Worm (Caenorhabditis elegans) whole organism, young adult: Measurements from ENCODE around the gene crb-1.

Source experiments
- B0019.2 ChIP-seq: fragments of 200-800 bp; sonication (Bioruptor generic); conservative IDR thresholded peaks from 2 replicates; pipeline ENCODE4 v1.3.6; 2022; ENCODE audit warnings: missing genetic modification reagents, missing genetic modification characterization, missing compliant biosample characterization
- F10E7.11 ChIP-seq: sonication (generic microtip); optimal IDR thresholded peaks from 2 replicates; lab custom pipeline; 2017; ENCODE audit warnings: mild to moderate bottlenecking, missing genetic modification characterization, moderate library complexity, missing compliant biosample characterization
- F22D6.2 ChIP-seq: sonication (generic microtip); optimal IDR thresholded peaks from 2 replicates; lab custom pipeline; 2016; ENCODE audit warnings: mild to moderate bottlenecking, missing genetic modification characterization, missing compliant biosample characterization
- F23B12.7 ChIP-seq: sonication (generic microtip); optimal IDR thresholded peaks from 2 replicates; lab custom pipeline; 2017; ENCODE audit warnings: missing genetic modification characterization, mild to moderate bottlenecking, missing compliant biosample characterization, antibody characterized with exemption, moderate library complexity; ENCODE audit not compliant: insufficient read depth
- F55B11.4 ChIP-seq: sonication (generic microtip); optimal IDR thresholded peaks from 2 replicates; lab custom pipeline; 2016; ENCODE audit warnings: missing compliant biosample characterization, missing genetic modification characterization, borderline replicate concordance; ENCODE audit not compliant: insufficient read depth
- F57A8.1 ChIP-seq: fragments of 200-800 bp; sonication (Bioruptor generic); optimal IDR thresholded peaks from 2 replicates; lab custom pipeline; 2018; ENCODE audit warnings: mild to moderate bottlenecking, missing genetic modification characterization, moderate library complexity, missing compliant biosample characterization
- T07F8.4 ChIP-seq: sonication (generic microtip); optimal IDR thresholded peaks from 2 replicates; lab custom pipeline; 2016; ENCODE audit warnings: mild to moderate bottlenecking, missing genetic modification characterization, moderate library complexity, missing compliant biosample characterization
- T26A5.8 ChIP-seq: sonication (generic microtip); optimal IDR thresholded peaks from 2 replicates; lab custom pipeline; 2016; ENCODE audit warnings: missing genetic modification characterization, missing compliant biosample characterization
- Y56A3A.18 ChIP-seq: fragments of 200-800 bp; sonication (Bioruptor generic); IDR thresholded peaks from 2 replicates; pipeline ENCODE4 v1.3.6; 2022; ENCODE audit warnings: missing genetic modification reagents, missing genetic modification characterization, missing compliant biosample characterization
- Y67H2A.10 ChIP-seq: fragments of 200-800 bp; sonication (Bioruptor generic); conservative IDR thresholded peaks from 2 replicates; pipeline ENCODE4 v1.3.6; 2022; ENCODE audit warnings: missing genetic modification reagents, missing genetic modification characterization, missing compliant biosample characterization
- Y95B8A.8 ChIP-seq: fragments of 200-800 bp; sonication (Bioruptor generic); IDR thresholded peaks from 2 replicates; pipeline ENCODE4 v1.3.6; 2022; ENCODE audit warnings: missing genetic modification reagents, missing genetic modification characterization, missing compliant biosample characterization
- atf-7 ChIP-seq: sonication (generic microtip); optimal IDR thresholded peaks from 2 replicates; lab custom pipeline; 2017; ENCODE audit warnings: mild to moderate bottlenecking, missing genetic modification characterization, missing compliant biosample characterization
- athp-1 ChIP-seq: sonication (generic microtip); optimal IDR thresholded peaks from 2 replicates; lab custom pipeline; 2017; ENCODE audit warnings: mild to moderate bottlenecking, missing genetic modification characterization, missing compliant biosample characterization
- bed-2 ChIP-seq: fragments of 200-800 bp; sonication (Bioruptor generic); IDR thresholded peaks from 2 replicates; pipeline ENCODE4 v1.3.6; 2022; ENCODE audit warnings: missing genetic modification reagents, missing genetic modification characterization, missing compliant biosample characterization
- ceh-40 ChIP-seq: fragments of 200-800 bp; sonication (Bioruptor generic); IDR thresholded peaks from 2 replicates; pipeline ENCODE4 v1.3.6; 2022; ENCODE audit warnings: missing genetic modification characterization, missing compliant biosample characterization
- ceh-79 ChIP-seq: sonication (generic microtip); optimal IDR thresholded peaks from 2 replicates; lab custom pipeline; 2017; ENCODE audit warnings: mild to moderate bottlenecking, missing genetic modification characterization, missing compliant biosample characterization
- die-1 ChIP-seq: sonication (generic microtip); optimal IDR thresholded peaks from 2 replicates; lab custom pipeline; 2016; ENCODE audit warnings: missing genotype, mild to moderate bottlenecking, missing genetic modification characterization, missing compliant biosample characterization
- efl-1 ChIP-seq: fragments of 150-350 bp; optimal IDR thresholded peaks from 2 replicates; lab custom pipeline; 2014; ENCODE audit warnings: missing biosample characterization, missing genetic modification reagents, missing genetic modification characterization
- egl-44 ChIP-seq: fragments of 200-800 bp; sonication (Bioruptor generic); IDR thresholded peaks from 2 replicates; pipeline ENCODE4 v1.3.6; 2022; ENCODE audit warnings: missing genetic modification reagents, missing genetic modification characterization, missing compliant biosample characterization
- egrh-3 ChIP-seq: fragments of 200-800 bp; sonication (Bioruptor generic); IDR thresholded peaks from 2 replicates; pipeline ENCODE4 v1.3.6; 2022; ENCODE audit warnings: missing genetic modification reagents, missing genetic modification characterization, missing compliant biosample characterization
- hlh-26 ChIP-seq: fragments of 200-800 bp; sonication (Bioruptor generic); conservative IDR thresholded peaks from 2 replicates; pipeline ENCODE4 v1.3.6; 2022; ENCODE audit warnings: missing genetic modification reagents, missing genetic modification characterization, missing compliant biosample characterization
- hmg-1.2 ChIP-seq: fragments of 200-800 bp; sonication (Bioruptor generic); IDR thresholded peaks from 2 replicates; pipeline ENCODE4 v1.3.6; 2022; ENCODE audit warnings: missing genetic modification reagents, missing genetic modification characterization, missing compliant biosample characterization
- hmg-20 ChIP-seq: fragments of 200-800 bp; sonication (Bioruptor generic); IDR thresholded peaks from 2 replicates; pipeline ENCODE4 v1.3.6; 2022; ENCODE audit warnings: missing genetic modification reagents, missing genetic modification characterization, missing compliant biosample characterization
- hrde-1 ChIP-seq: sonication (generic microtip); optimal IDR thresholded peaks from 2 replicates; lab custom pipeline; 2016; ENCODE audit warnings: missing genetic modification characterization, mild to moderate bottlenecking, missing compliant biosample characterization, moderate library complexity, missing genotype, missing genetic modification reagents, borderline replicate concordance
- hsf-1 ChIP-seq: fragments of 200-800 bp; sonication (Bioruptor generic); IDR thresholded peaks from 2 replicates; pipeline ENCODE4 v1.3.6; 2022; ENCODE audit warnings: missing genetic modification reagents, missing genetic modification characterization, missing compliant biosample characterization
- lsl-1 ChIP-seq: fragments of 200-800 bp; sonication (Bioruptor generic); optimal IDR thresholded peaks from 2 replicates; lab custom pipeline; 2018; ENCODE audit warnings: mild to moderate bottlenecking, missing genetic modification characterization, moderate library complexity, missing compliant biosample characterization
- madf-10 ChIP-seq: sonication (generic microtip); optimal IDR thresholded peaks from 2 replicates; lab custom pipeline; 2016; ENCODE audit warnings: mild to moderate bottlenecking, missing genetic modification characterization, missing compliant biosample characterization
- mcd-1 ChIP-seq: fragments of 200-800 bp; sonication (Bioruptor generic); IDR thresholded peaks from 2 replicates; pipeline ENCODE4 v1.3.6; 2022; ENCODE audit warnings: missing genetic modification reagents, missing genetic modification characterization, missing compliant biosample characterization
- mel-28 ChIP-seq: sonication (generic microtip); optimal IDR thresholded peaks from 2 replicates; lab custom pipeline; 2016; ENCODE audit warnings: borderline replicate concordance, mild to moderate bottlenecking, missing genetic modification characterization, missing compliant biosample characterization
- mxl-1 ChIP-seq: sonication (generic microtip); optimal IDR thresholded peaks from 2 replicates; lab custom pipeline; 2016; ENCODE audit warnings: missing genetic modification characterization, missing compliant biosample characterization
- nfya-1 ChIP-seq: sonication (generic microtip); optimal IDR thresholded peaks from 2 replicates; lab custom pipeline; 2017; ENCODE audit warnings: antibody characterized with exemption, missing compliant biosample characterization, missing genetic modification characterization, borderline replicate concordance; ENCODE audit not compliant: insufficient read depth
- nhr-27 ChIP-seq: fragments of 200-800 bp; sonication (Bioruptor generic); optimal IDR thresholded peaks from 2 replicates; lab custom pipeline; 2018; ENCODE audit warnings: mild to moderate bottlenecking, missing genetic modification characterization, moderate library complexity, missing compliant biosample characterization
- nhr-80 ChIP-seq: sonication (generic microtip); optimal IDR thresholded peaks from 2 replicates; lab custom pipeline; 2016; ENCODE audit warnings: missing genetic modification characterization, missing compliant biosample characterization
- pbrm-1 ChIP-seq: fragments of 200-800 bp; sonication (Bioruptor generic); IDR thresholded peaks from 2 replicates; pipeline ENCODE4 v1.3.6; 2022; ENCODE audit warnings: missing genetic modification reagents, missing genetic modification characterization, missing compliant biosample characterization
- rcor-1 ChIP-seq: fragments of 200-800 bp; sonication (Bioruptor generic); IDR thresholded peaks from 2 replicates; pipeline ENCODE4 v1.3.6; 2022; ENCODE audit warnings: missing genetic modification reagents, missing genetic modification characterization, missing compliant biosample characterization
- sea-2 ChIP-seq: fragments of 200-800 bp; sonication (Bioruptor generic); IDR thresholded peaks from 2 replicates; pipeline ENCODE4 v1.3.6; 2022; ENCODE audit warnings: missing genetic modification characterization, missing compliant biosample characterization
- snpc-3.4 ChIP-seq: sonication (generic microtip); optimal IDR thresholded peaks from 2 replicates; lab custom pipeline; 2017; ENCODE audit warnings: missing genetic modification characterization, mild to moderate bottlenecking, missing compliant biosample characterization, antibody characterized with exemption, moderate library complexity, missing genotype, missing genetic modification reagents
- tlf-1 ChIP-seq: fragments of 200-800 bp; sonication (Bioruptor generic); optimal IDR thresholded peaks from 2 replicates; lab custom pipeline; 2018; ENCODE audit warnings: mild to moderate bottlenecking, missing genetic modification characterization, missing compliant biosample characterization
- xnd-1 ChIP-seq: sonication (generic microtip); optimal IDR thresholded peaks from 2 replicates; lab custom pipeline; 2016; ENCODE audit warnings: missing genotype, missing genetic modification reagents, missing genetic modification characterization, missing compliant biosample characterization
- zfh-2 ChIP-seq: fragments of 200-800 bp; sonication (Bioruptor generic); conservative IDR thresholded peaks from 2 replicates; pipeline ENCODE4 v1.3.6; 2022; ENCODE audit warnings: missing genetic modification reagents, missing genetic modification characterization, missing compliant biosample characterization
- zim-3 ChIP-seq: sonication (generic microtip); optimal IDR thresholded peaks from 2 replicates; lab custom pipeline; 2017; ENCODE audit warnings: mild to moderate bottlenecking, missing genetic modification characterization, moderate library complexity, missing compliant biosample characterization
- ztf-22 ChIP-seq: fragments of 200-800 bp; sonication (Bioruptor generic); optimal IDR thresholded peaks from 2 replicates; lab custom pipeline; 2018; ENCODE audit warnings: mild to moderate bottlenecking, missing genetic modification characterization, moderate library complexity, missing compliant biosample characterization
- ztf-25 ChIP-seq: fragments of 200-800 bp; sonication (Bioruptor generic); IDR thresholded peaks from 2 replicates; pipeline ENCODE4 v1.3.6; 2022; ENCODE audit warnings: missing genetic modification reagents, missing genetic modification characterization, missing compliant biosample characterization

The crb-1 gene

DNA sequence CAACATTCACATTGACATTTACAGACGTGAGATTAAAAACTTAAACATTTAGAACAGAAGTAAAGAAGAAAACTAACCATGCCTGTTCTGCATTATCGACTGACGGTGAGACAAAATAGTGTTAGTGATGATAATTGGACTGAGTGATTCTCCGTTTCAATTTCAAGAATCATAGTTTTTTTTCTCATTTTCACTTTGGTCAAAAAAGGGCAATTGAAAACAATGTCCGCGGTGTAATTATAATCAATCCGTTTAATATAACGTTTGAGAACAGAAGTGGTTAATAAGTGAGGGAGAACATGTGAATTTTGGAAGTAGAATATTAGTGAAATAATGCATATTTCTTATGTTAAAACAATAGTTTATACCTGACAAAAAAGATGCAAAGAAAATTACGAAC lies 34.1 kb downstream of the crb-1 start, which contains the start of gene F10D7.10:
F10D7.10 (minus strand) TSS at position 101 of the 400 bp plus-strand sequence.
- no peak for TF ChIP-seq rcor-1 (GFP tag; lab: Robert Waterston, UW)
- TF ChIP-seq F57A8.1 (GFP tag; lab: Kevin White, UChicago) = no peak
- TF ChIP-seq F22D6.2 = no peak
- TF ChIP-seq F55B11.4 (tag; lab: Kevin White, UChicago) = no peak
- TF ChIP-seq Y95B8A.8 (GFP tag; lab: Robert Waterston, UW) = no peak
- TF ChIP-seq zfh-2 (GFP tag; lab: Robert Waterston, UW) = no peak
- no peak for TF ChIP-seq madf-10 (tag; lab: Kevin White, UChicago)
- TF ChIP-seq efl-1 (GFP tag; lab: Kevin White, UChicago) = no peak
- TF ChIP-seq zim-3 = no peak
- no peak for TF ChIP-seq pbrm-1 (GFP tag; lab: Robert Waterston, UW)
- TF ChIP-seq egl-44 (GFP tag; lab: Robert Waterston, UW) = no peak
- no peak for TF ChIP-seq hrde-1 (tag; lab: Kevin White, UChicago)

- TF ChIP-seq hmg-20 (GFP tag; lab: Robert Waterston, UW) (no peak), hsf-1 (GFP tag; lab: Robert Waterston, UW) (no peak), mcd-1 (GFP tag; lab: Robert Waterston, UW) (no peak), nhr-80 (tag; lab: Kevin White, UChicago) (peak; percentile 7), hlh-26 (GFP tag; lab: Robert Waterston, UW) (no peak)
These were observed 34.8 kb downstream of the crb-1 start for ce11 chrX:17378996-17379395.

ce11 chrX:17375877-17376276 lies 37.9 kb downstream of the crb-1 start:
- TF ChIP-seq nhr-80 (tag; lab: Kevin White, UChicago) (peak; percentile 21), ceh-79 (tag; lab: Kevin White, UChicago) (no peak)

ce11 chrX:17374534-17374933 lies 39.3 kb downstream of the crb-1 start, which contains the start of gene F10D7.3:
TSS of gene F10D7.3 (minus strand) at chrX:17374634.
- TF ChIP-seq Y56A3A.18 (no peak), die-1 (no peak), athp-1 (tag; lab: Kevin White, UChicago) (no peak), snpc-3.4 (tag; lab: Kevin White, UChicago) (no peak), nhr-27 (no peak), ceh-40 (GFP tag; lab: Robert Waterston, UW) (no peak), bed-2 (GFP tag; lab: Robert Waterston, UW) (no peak), zim-3 (no peak), lsl-1 (no peak), T07F8.4 (no peak), F23B12.7 (no peak), pbrm-1 (GFP tag; lab: Robert Waterston, UW) (no peak), B0019.2 (GFP tag; lab: Robert Waterston, UW) (no peak), Y67H2A.10 (GFP tag; lab: Robert Waterston, UW) (no peak), xnd-1 (tag; lab: Kevin White, UChicago) (no peak), F10E7.11 (tag; lab: Kevin White, UChicago) (no peak)

DNA sequence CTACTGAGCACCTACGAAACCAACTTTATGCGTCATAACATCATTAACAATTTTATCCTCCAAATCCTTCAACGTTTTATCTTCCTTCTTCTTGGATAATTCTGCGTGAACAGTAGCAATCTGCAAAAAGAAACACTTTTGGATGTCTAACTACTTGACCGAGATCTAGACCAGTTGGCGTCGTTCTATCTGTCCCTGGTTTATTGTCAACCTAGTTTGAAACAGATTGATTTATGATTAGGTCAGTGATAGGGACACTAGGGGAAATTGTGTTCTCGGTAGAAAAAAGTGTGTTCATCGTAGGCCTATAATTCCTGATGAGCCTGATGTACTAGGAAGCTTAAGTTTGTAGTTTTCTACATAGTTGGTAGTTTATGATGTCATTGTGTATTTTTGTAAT lies 39.9 kb downstream of the crb-1 start:
- TF ChIP-seq ztf-25 (GFP tag; lab: Robert Waterston, UW) (no peak), ztf-22 (GFP tag; lab: Kevin White, UChicago) (no peak), tlf-1 (GFP tag; lab: Kevin White, UChicago) (no peak), hmg-1.2 (GFP tag; lab: Robert Waterston, UW) (no peak), nfya-1 (tag; lab: Kevin White, UChicago) (no peak), mxl-1 (no peak), egrh-3 (GFP tag; lab: Robert Waterston, UW) (no peak), T26A5.8 (no peak), sea-2 (GFP tag; lab: Robert Waterston, UW) (no peak), atf-7 (tag; lab: Kevin White, UChicago) (no peak), lsl-1 (no peak), F23B12.7 (no peak), hlh-26 (GFP tag; lab: Robert Waterston, UW) (no peak), mel-28 (tag; lab: Kevin White, UChicago) (no peak)
